Fruit fly (Drosophila melanogaster) whole organism, embryonic: ENCODE data around the gene Hmbs.

ENCODE experiments used
- Atf-2 ChIP-seq: fragments of 200-800 bp; sonication (Bioruptor generic); optimal IDR thresholded peaks from 2 replicates; lab custom pipeline; 2016; ENCODE audit warnings: missing biosample characterization, missing genetic modification characterization
- CG1024 ChIP-seq: fragments of 200-800 bp; sonication (Bioruptor generic); IDR thresholded peaks from 2 replicates; pipeline ENCODE4 v1.3.6; 2022; ENCODE audit warnings: missing biosample characterization, missing genetic modification characterization
- CG10274 ChIP-seq: fragments of 200-800 bp; sonication (Bioruptor generic); optimal IDR thresholded peaks from 3 replicates; lab custom pipeline; 2017; ENCODE audit warnings: missing biosample characterization, mild to moderate bottlenecking, missing genetic modification characterization
- CG14014 ChIP-seq: fragments of 200-800 bp; sonication (Bioruptor generic); IDR thresholded peaks from 2 replicates; pipeline ENCODE4 v1.3.6; 2022; ENCODE audit warnings: missing biosample characterization, missing genetic modification characterization
- CG1603 ChIP-seq: fragments of 200-800 bp; sonication (Bioruptor generic); optimal IDR thresholded peaks from 2 replicates; lab custom pipeline; 2019; ENCODE audit warnings: missing biosample characterization, mild to moderate bottlenecking, missing genetic modification characterization, moderate library complexity
- CG17328 ChIP-seq: fragments of 200-800 bp; sonication (Bioruptor generic); IDR thresholded peaks from 2 replicates; pipeline ENCODE4 v1.3.6; 2022; ENCODE audit warnings: missing biosample characterization, missing genetic modification characterization
- CG17385 ChIP-seq: fragments of 200-800 bp; sonication (Bioruptor generic); optimal IDR thresholded peaks from 3 replicates; lab custom pipeline; 2018; ENCODE audit warnings: missing biosample characterization, mild to moderate bottlenecking, missing genetic modification characterization
- CG17829 ChIP-seq: fragments of 200-800 bp; optimal IDR thresholded peaks from 2 replicates; lab custom pipeline; 2019; ENCODE audit warnings: missing biosample characterization, mild to moderate bottlenecking, missing genetic modification characterization, moderate library complexity
- CG2129 ChIP-seq: fragments of 200-800 bp; sonication (Bioruptor generic); IDR thresholded peaks from 2 replicates; pipeline ENCODE4 v1.3.6; 2022; ENCODE audit warnings: missing biosample characterization, missing genetic modification characterization; ENCODE audit not compliant: partially characterized antibody
- CG2678 ChIP-seq: fragments of 200-800 bp; sonication (Bioruptor generic); optimal IDR thresholded peaks from 3 replicates; lab custom pipeline; 2019; ENCODE audit warnings: missing biosample characterization, mild to moderate bottlenecking, missing genetic modification characterization, moderate library complexity
- CG2712 ChIP-seq: fragments of 200-800 bp; optimal IDR thresholded peaks from 3 replicates; lab custom pipeline; 2019; ENCODE audit warnings: missing biosample characterization, mild to moderate bottlenecking, missing genetic modification characterization, moderate library complexity
- CG4282 ChIP-seq: fragments of 200-800 bp; sonication (Bioruptor generic); optimal IDR thresholded peaks from 2 replicates; lab custom pipeline; 2016; ENCODE audit warnings: missing biosample characterization, missing genetic modification characterization
- CG4820 ChIP-seq: fragments of 200-800 bp; sonication (Bioruptor generic); optimal IDR thresholded peaks from 3 replicates; lab custom pipeline; 2016; ENCODE audit warnings: missing biosample characterization, missing genetic modification characterization
- CG5953 ChIP-seq: fragments of 200-800 bp; sonication (Bioruptor generic); IDR thresholded peaks from 2 replicates; pipeline ENCODE4 v1.3.6; 2022; ENCODE audit warnings: missing biosample characterization, missing genetic modification characterization
- CG6791 ChIP-seq: fragments of 200-800 bp; sonication (Bioruptor generic); IDR thresholded peaks from 3 replicates; pipeline ENCODE4 v1.3.6; 2022; ENCODE audit warnings: missing biosample characterization, missing genetic modification characterization; ENCODE audit not compliant: partially characterized antibody
- Ets65A ChIP-seq: fragments of 200-800 bp; sonication (Bioruptor generic); peaks from one replicate; lab custom pipeline; 2016; ENCODE audit warnings: missing biosample characterization, missing genetic modification characterization
- Gug ChIP-seq: fragments of 200-800 bp; sonication (Bioruptor generic); IDR thresholded peaks from 4 replicates; pipeline ENCODE4 v1.3.6; 2022; ENCODE audit warnings: missing biosample characterization, missing genetic modification characterization
- Hr39 ChIP-seq: fragments of >200 bp; optimal IDR thresholded peaks from 2 replicates; lab custom pipeline; 2017
- Jarid2 ChIP-seq: fragments of 200-800 bp; sonication (Bioruptor generic); optimal IDR thresholded peaks from 3 replicates; lab custom pipeline; 2017; ENCODE audit warnings: mild to moderate bottlenecking, missing biosample characterization, missing genetic modification reagents, missing genetic modification characterization
- Rx ChIP-seq: fragments of 200-800 bp; sonication (Bioruptor generic); IDR thresholded peaks from 2 replicates; pipeline ENCODE4 v1.3.6; 2022; ENCODE audit warnings: missing biosample characterization, missing genetic modification characterization
- Ssrp ChIP-seq: fragments of 200-800 bp; sonication (Bioruptor generic); optimal IDR thresholded peaks from 2 replicates; lab custom pipeline; 2018; ENCODE audit warnings: missing biosample characterization, mild to moderate bottlenecking, missing genetic modification characterization, moderate library complexity
- Tbp ChIP-seq: fragments of >200 bp; optimal IDR thresholded peaks from 2 replicates; lab custom pipeline; 2018; ENCODE audit warnings: missing biosample characterization, missing genetic modification characterization
- abd-A ChIP-seq: fragments of 200-800 bp; sonication (Bioruptor generic); optimal IDR thresholded peaks from 3 replicates; lab custom pipeline; 2019; ENCODE audit warnings: missing biosample characterization, mild to moderate bottlenecking, missing genetic modification characterization, moderate library complexity
- ap ChIP-seq: fragments of 200-800 bp; sonication (Bioruptor generic); IDR thresholded peaks from 2 replicates; pipeline ENCODE4 v1.3.6; 2022; ENCODE audit warnings: missing biosample characterization, missing genetic modification characterization
- ase ChIP-seq: fragments of 200-800 bp; sonication (Bioruptor generic); IDR thresholded peaks from 3 replicates; pipeline ENCODE4 v1.3.6; 2022; ENCODE audit warnings: missing biosample characterization, missing genetic modification characterization
- bbx ChIP-seq: fragments of 200-800 bp; sonication (Bioruptor generic); IDR thresholded peaks from 2 replicates; pipeline ENCODE4 v1.3.6; 2022; ENCODE audit warnings: missing biosample characterization, missing genetic modification characterization; ENCODE audit not compliant: partially characterized antibody
- bsh ChIP-seq, 2 experiments: fragments of 200-800 bp; sonication (Bioruptor generic); optimal IDR thresholded peaks; 2 replicates each; lab custom pipeline; 2017 to 2018; ENCODE audit warnings: mild to moderate bottlenecking in 2 of 2, missing biosample characterization in 2 of 2, missing genetic modification characterization in 2 of 2, moderate library complexity in 1 of 2
- chn ChIP-seq: fragments of 200-800 bp; sonication (Bioruptor generic); optimal IDR thresholded peaks from 2 replicates; lab custom pipeline; 2016; ENCODE audit warnings: missing biosample characterization, missing genetic modification characterization
- crc ChIP-seq: fragments of 200-800 bp; sonication (Bioruptor generic); optimal IDR thresholded peaks from 2 replicates; lab custom pipeline; 2016; ENCODE audit warnings: missing biosample characterization, missing genetic modification characterization
- cwo ChIP-seq: fragments of 200-800 bp; sonication (Bioruptor generic); optimal IDR thresholded peaks from 3 replicates; lab custom pipeline; 2017; ENCODE audit warnings: missing biosample characterization, missing genetic modification characterization, mild to moderate bottlenecking, moderate library complexity, missing genetic modification reagents
- disco-r ChIP-seq: fragments of 200-800 bp; sonication (Bioruptor generic); optimal IDR thresholded peaks from 2 replicates; lab custom pipeline; 2016; ENCODE audit warnings: missing biosample characterization, missing genetic modification characterization
- ems ChIP-seq: fragments of 200-800 bp; sonication (Bioruptor generic); optimal IDR thresholded peaks from 3 replicates; lab custom pipeline; 2016; ENCODE audit warnings: missing biosample characterization, missing genetic modification characterization
- gt ChIP-seq: fragments of 200-800 bp; sonication (Bioruptor generic); IDR thresholded peaks from 2 replicates; pipeline ENCODE4 v1.3.6; 2022; ENCODE audit warnings: missing biosample characterization, missing genetic modification characterization
- h ChIP-seq: fragments of >200 bp; optimal IDR thresholded peaks from 2 replicates; lab custom pipeline; 2017
- inv ChIP-seq: fragments of 200-800 bp; sonication (Bioruptor generic); IDR thresholded peaks from 2 replicates; pipeline ENCODE4 v1.3.6; 2022; ENCODE audit warnings: missing biosample characterization, missing genetic modification characterization; ENCODE audit not compliant: partially characterized antibody
- kah ChIP-seq: fragments of 200-800 bp; sonication (Bioruptor generic); optimal IDR thresholded peaks from 2 replicates; lab custom pipeline; 2018; ENCODE audit warnings: missing biosample characterization, mild to moderate bottlenecking, missing genetic modification characterization
- maf-S ChIP-seq: fragments of 200-800 bp; sonication (Bioruptor generic); optimal IDR thresholded peaks from 2 replicates; lab custom pipeline; 2016; ENCODE audit warnings: missing biosample characterization, missing genetic modification characterization
- nau ChIP-seq: fragments of 200-800 bp; sonication (Bioruptor generic); optimal IDR thresholded peaks from 3 replicates; lab custom pipeline; 2017; ENCODE audit warnings: missing biosample characterization, mild to moderate bottlenecking, missing genetic modification characterization, missing genetic modification reagents
- org-1 ChIP-seq: fragments of 200-800 bp; sonication (Bioruptor generic); optimal IDR thresholded peaks from 2 replicates; lab custom pipeline; 2017; ENCODE audit warnings: missing biosample characterization, missing genetic modification characterization
- pan ChIP-seq, 4 experiments: fragments of >200 bp in 3 of 4; fragments of 200-800 bp in 1 of 4; sonication (Bioruptor generic) in 1 of 4; optimal IDR thresholded peaks in 3 of 4; IDR thresholded peaks in 1 of 4; 2 replicates each; pipeline versions ENCODE4 v1.3.6 to Lab custom; 2017 to 2022; ENCODE audit warnings: missing biosample characterization in 2 of 4, missing genetic modification characterization in 2 of 4, mixed read lengths in 1 of 4
- prd ChIP-seq, 3 experiments: fragments of >200 bp in 2 of 3; fragments of 200-800 bp in 1 of 3; sonication (Bioruptor generic) in 1 of 3; optimal IDR thresholded peaks in 2 of 3; IDR thresholded peaks in 1 of 3; 2 replicates in 2 of 3; 3 replicates in 1 of 3; pipeline versions ENCODE4 v1.3.6 to Lab custom; 2017 to 2022; ENCODE audit warnings: missing biosample characterization in 1 of 3, missing genetic modification characterization in 1 of 3
- ro ChIP-seq: fragments of 200-800 bp; sonication (Bioruptor generic); IDR thresholded peaks from 2 replicates; pipeline ENCODE4 v1.3.6; 2022; ENCODE audit warnings: missing biosample characterization, missing genetic modification characterization
- row ChIP-seq: fragments of 200-800 bp; sonication (Bioruptor generic); IDR thresholded peaks from 3 replicates; pipeline ENCODE4 v1.3.6; 2022; ENCODE audit warnings: missing biosample characterization, missing genetic modification characterization
- schlank ChIP-seq: fragments of 200-800 bp; sonication (Bioruptor generic); optimal IDR thresholded peaks from 2 replicates; lab custom pipeline; 2018; ENCODE audit warnings: missing biosample characterization, mild to moderate bottlenecking, missing genetic modification characterization
- seq ChIP-seq: fragments of 200-800 bp; sonication (Bioruptor generic); IDR thresholded peaks from 2 replicates; pipeline ENCODE4 v1.3.6; 2022; ENCODE audit warnings: missing biosample characterization, missing genetic modification characterization
- sqz ChIP-seq: fragments of 200-800 bp; sonication (Bioruptor generic); optimal IDR thresholded peaks from 3 replicates; lab custom pipeline; 2018; ENCODE audit warnings: missing biosample characterization, mild to moderate bottlenecking, missing genetic modification characterization
- stwl ChIP-seq: fragments of 200-800 bp; sonication (Bioruptor generic); optimal IDR thresholded peaks from 3 replicates; lab custom pipeline; 2018; ENCODE audit warnings: missing biosample characterization, mild to moderate bottlenecking, missing genetic modification characterization, moderate library complexity
- wdn ChIP-seq: fragments of 200-800 bp; sonication (Bioruptor generic); IDR thresholded peaks from 2 replicates; pipeline ENCODE4 v1.3.6; 2022; ENCODE audit warnings: missing biosample characterization, missing genetic modification characterization
- zen2 ChIP-seq: fragments of 200-800 bp; sonication (Bioruptor generic); IDR thresholded peaks from 3 replicates; pipeline ENCODE4 v1.3.6; 2022; ENCODE audit warnings: missing biosample characterization, missing genetic modification characterization; ENCODE audit not compliant: partially characterized antibody

Hmbs gene

dm6 chr3L:1319097-1319725, 15.5 kb upstream of the Hmbs start (continued):
- peak; percentile 7 for TF ChIP-seq Jarid2
- no peak for TF ChIP-seq CG2129 (GFP tag; lab: Robert Waterston, UW)
- TF ChIP-seq CG17328 (GFP tag; lab: Robert Waterston, UW) = peak; percentile 86
- TF ChIP-seq ap (GFP tag; lab: Robert Waterston, UW) = peak; percentile 56
- peak; percentile 55 for TF ChIP-seq sqz (GFP tag; lab: Kevin White, UChicago)
- no peak for TF ChIP-seq Ets65A
- no peak for TF ChIP-seq abd-A
- no peak for TF ChIP-seq prd (optimal IDR thresholded peaks at IDR 0.05; lab: Kevin White, UChicago)
- peak; percentile 85 for TF ChIP-seq prd (GFP tag; IDR thresholded peaks at IDR 0.05; lab: Robert Waterston, UW)
- peak; percentile 84 for TF ChIP-seq CG17829
- peak; percentile 52 for TF ChIP-seq Atf-2 (GFP tag; lab: Kevin White, UChicago)
- peak; percentile 42; the same call in 1 of the 2 replicates for TF ChIP-seq CG14014 (GFP tag; lab: Robert Waterston, UW)
- TF ChIP-seq Hr39 (lab: Kevin White, UChicago) = no peak
- TF ChIP-seq crc = peak; percentile 2
- peak; percentile 64 for TF ChIP-seq kah (GFP tag; lab: Kevin White, UChicago)
- TF ChIP-seq h (lab: Kevin White, UChicago) = no peak
- TF ChIP-seq bsh (GFP tag; optimal IDR thresholded peaks at IDR 0.05; lab: Kevin White, UChicago) = peak; percentile 89 to 94
- TF ChIP-seq chn = peak; percentile 78
- no peak for TF ChIP-seq pan (optimal IDR thresholded peaks at IDR 0.05; lab: Kevin White, UChicago)
- peak in 1 of 2 experiments; percentile 82 for TF ChIP-seq pan (GFP tag; optimal IDR thresholded peaks at IDR 0.05 in 1 of 2, IDR thresholded peaks at IDR 0.05 in 1 of 2)
- no peak for TF ChIP-seq nau (GFP tag; lab: Kevin White, UChicago)
- 0 out of 3 replicates have a peak, but pooled peaks have one; percentile 37 for TF ChIP-seq CG6791 (GFP tag; lab: Robert Waterston, UW)
- TF ChIP-seq disco-r (GFP tag; lab: Kevin White, UChicago) = no peak
- TF ChIP-seq ems = peak; percentile 77
- peak; percentile 89 for TF ChIP-seq CG2712 (tag; lab: Kevin White, UChicago)
- TF ChIP-seq ase (GFP tag; lab: Robert Waterston, UW) = peak; percentile 81
- peak; percentile 83 for TF ChIP-seq CG2678 (tag; lab: Kevin White, UChicago)
- peak; percentile 78 for TF ChIP-seq row (GFP tag; lab: Robert Waterston, UW)
- TF ChIP-seq CG17385 (GFP tag; lab: Kevin White, UChicago) = peak; percentile 75
- peak; percentile 80 for TF ChIP-seq CG4820
- TF ChIP-seq CG10274 (GFP tag; lab: Kevin White, UChicago) = peak; percentile 10
- peak; percentile 45; the same call in 1 of the 2 replicates for TF ChIP-seq ro (GFP tag; lab: Robert Waterston, UW)
- TF ChIP-seq stwl = no peak
- TF ChIP-seq CG1024 (GFP tag; lab: Robert Waterston, UW) = peak; percentile 78
- TF ChIP-seq CG4282 = no peak
- no peak for TF ChIP-seq schlank (tag; lab: Kevin White, UChicago)
- TF ChIP-seq seq (GFP tag; lab: Robert Waterston, UW) = peak; percentile 58; the same call in 1 of the 2 replicates
- peak; percentile 83 for TF ChIP-seq Ssrp (tag; lab: Kevin White, UChicago)
- TF ChIP-seq gt (GFP tag; lab: Robert Waterston, UW) = peak; percentile 38; the same call in 1 of the 2 replicates
- TF ChIP-seq CG5953 (GFP tag; lab: Robert Waterston, UW) = peak; percentile 80
- TF ChIP-seq zen2 (GFP tag; lab: Robert Waterston, UW) = no peak
- TF ChIP-seq bbx (GFP tag; lab: Robert Waterston, UW) = no peak
- TF ChIP-seq cwo (GFP tag; lab: Kevin White, UChicago) = peak; percentile 9
- peak; percentile 46 for TF ChIP-seq maf-S
- peak; percentile 89 for TF ChIP-seq CG1603 (tag; lab: Kevin White, UChicago)
- TF ChIP-seq Rx (GFP tag; lab: Robert Waterston, UW) = peak; percentile 71
- peak; percentile 60; the same call in 3 of the 4 replicates for TF ChIP-seq Gug (GFP tag; lab: Robert Waterston, UW)
- TF ChIP-seq inv = no peak
- TF ChIP-seq wdn (GFP tag; lab: Robert Waterston, UW) = no peak
- TF ChIP-seq Tbp (GFP tag; lab: Kevin White, UChicago) = no peak
- TF ChIP-seq org-1 (GFP tag; lab: Kevin White, UChicago) = peak; percentile 56
